Worm (Caenorhabditis elegans) whole organism, L4 larva: ENCODE results near the gene clec-266.

Source experiments
- F26F4.8 ChIP-seq: fragments of 200-800 bp; sonication (Bioruptor generic); conservative IDR thresholded peaks from 2 replicates; pipeline ENCODE4 v1.3.6; 2022; ENCODE audit warnings: missing genetic modification characterization, missing compliant biosample characterization
- F44E2.7 ChIP-seq: fragments of 200-800 bp; sonication (Bioruptor generic); IDR thresholded peaks from 2 replicates; pipeline ENCODE4 v2.1.2; 2022; ENCODE audit warnings: missing genetic modification characterization, missing compliant biosample characterization
- R02D3.7 ChIP-seq: fragments of 150-350 bp; sonication (generic microtip); optimal IDR thresholded peaks from 3 replicates; lab custom pipeline; 2014; ENCODE audit warnings: missing biosample characterization, missing genetic modification characterization
- T20F7.1 ChIP-seq: fragments of 200-800 bp; sonication (Bioruptor generic); optimal IDR thresholded peaks from 2 replicates; lab custom pipeline; 2018; ENCODE audit warnings: mild to moderate bottlenecking, missing genetic modification characterization, missing compliant biosample characterization
- Y48G9A.11 ChIP-seq: fragments of 200-800 bp; sonication (Bioruptor generic); IDR thresholded peaks from 2 replicates; pipeline ENCODE4 v1.3.6; 2022; ENCODE audit warnings: missing genetic modification reagents, missing genetic modification characterization, missing compliant biosample characterization
- ceh-62 ChIP-seq: sonication (generic microtip); optimal IDR thresholded peaks from 2 replicates; lab custom pipeline; 2017; ENCODE audit warnings: missing biosample characterization, missing genetic modification characterization
- daf-16 ChIP-seq, 3 experiments: sonication (generic microtip); optimal IDR thresholded peaks; 2 replicates each; lab custom pipeline; 2016 to 2017; ENCODE audit warnings: missing genetic modification characterization in 3 of 3, missing genetic modification reagents in 3 of 3, mild to moderate bottlenecking in 2 of 3, missing compliant biosample characterization in 2 of 3, missing biosample characterization in 1 of 3, moderate library complexity in 1 of 3
- daf-19 ChIP-seq: fragments of 200-800 bp; sonication (Bioruptor generic); conservative IDR thresholded peaks from 2 replicates; pipeline ENCODE4 v1.3.6; 2022; ENCODE audit warnings: missing genetic modification characterization, missing compliant biosample characterization
- dmd-6 ChIP-seq: fragments of 200-800 bp; sonication (Bioruptor generic); IDR thresholded peaks from 2 replicates; pipeline ENCODE4 v1.3.6; 2022; ENCODE audit warnings: missing genetic modification reagents, missing genetic modification characterization, missing compliant biosample characterization
- dmd-9 ChIP-seq: fragments of 200-800 bp; sonication (Bioruptor generic); IDR thresholded peaks from 2 replicates; pipeline ENCODE4 v1.3.6; 2022; ENCODE audit warnings: missing genetic modification reagents, missing genetic modification characterization, missing compliant biosample characterization
- dpl-1 ChIP-seq: fragments of 150-350 bp; optimal IDR thresholded peaks from 2 replicates; lab custom pipeline; 2014; ENCODE audit warnings: missing biosample characterization, missing genetic modification reagents, missing genetic modification characterization
- duxl-1 ChIP-seq: sonication (generic microtip); optimal IDR thresholded peaks from 2 replicates; lab custom pipeline; 2016; ENCODE audit warnings: mild to moderate bottlenecking, missing genetic modification characterization, moderate library complexity, missing compliant biosample characterization; ENCODE audit not compliant: poor library complexity
- dve-1 ChIP-seq: sonication (generic microtip); optimal IDR thresholded peaks from 2 replicates; lab custom pipeline; 2017; ENCODE audit warnings: antibody characterized with exemption, mild to moderate bottlenecking, missing genetic modification characterization, missing compliant biosample characterization; ENCODE audit not compliant: insufficient read depth
- egl-27 ChIP-seq: sonication (generic microtip); optimal IDR thresholded peaks from 3 replicates; lab custom pipeline; 2017; ENCODE audit warnings: missing biosample characterization, missing genetic modification reagents, missing genetic modification characterization
- fkh-10 ChIP-seq: fragments of 150-350 bp; optimal IDR thresholded peaks from 2 replicates; lab custom pipeline; 2014; ENCODE audit warnings: missing biosample characterization, missing genetic modification reagents, missing genetic modification characterization
- hif-1 ChIP-seq, 2 experiments: sonication (generic microtip); optimal IDR thresholded peaks; 2 replicates each; lab custom pipeline; 2016 to 2017; ENCODE audit warnings: missing compliant biosample characterization in 2 of 2, missing genetic modification characterization in 2 of 2, missing genetic modification reagents in 2 of 2, missing genotype in 2 of 2, mild to moderate bottlenecking in 1 of 2
- hlh-11 ChIP-seq: fragments of 200-800 bp; sonication (Bioruptor generic); optimal IDR thresholded peaks from 2 replicates; lab custom pipeline; 2018; ENCODE audit warnings: mild to moderate bottlenecking, missing genetic modification characterization, missing compliant biosample characterization
- hlh-30 ChIP-seq: sonication (generic microtip); optimal IDR thresholded peaks from 2 replicates; lab custom pipeline; 2017; ENCODE audit warnings: antibody characterized with exemption, mild to moderate bottlenecking, missing genetic modification characterization, missing compliant biosample characterization; ENCODE audit not compliant: insufficient read depth
- lim-7 ChIP-seq: fragments of 200-800 bp; sonication (Bioruptor generic); IDR thresholded peaks from 2 replicates; pipeline ENCODE4 v1.3.6; 2022; ENCODE audit warnings: missing genetic modification characterization, missing compliant biosample characterization
- lsy-2 ChIP-seq, 2 experiments: fragments of 150-350 bp in 1 of 2; sonication (generic microtip) in 1 of 2; optimal IDR thresholded peaks; 2 replicates each; lab custom pipeline; 2014 to 2017; ENCODE audit warnings: missing biosample characterization in 2 of 2, missing genetic modification characterization in 2 of 2
- mdl-1 ChIP-seq, 2 experiments: fragments of 150-350 bp in 1 of 2; sonication (generic microtip) in 1 of 2; optimal IDR thresholded peaks; 2 replicates each; lab custom pipeline; 2014 to 2017; ENCODE audit warnings: missing biosample characterization in 2 of 2, missing genetic modification characterization in 2 of 2
- mep-1 ChIP-seq: fragments of 150-350 bp; sonication (generic microtip); optimal IDR thresholded peaks from 3 replicates; lab custom pipeline; 2014; ENCODE audit warnings: missing biosample characterization, missing genetic modification characterization
- mes-2 ChIP-seq: sonication (generic microtip); optimal IDR thresholded peaks from 2 replicates; lab custom pipeline; 2016; ENCODE audit warnings: missing genotype, mild to moderate bottlenecking, missing genetic modification characterization, missing compliant biosample characterization; ENCODE audit not compliant: poor library complexity, severe bottlenecking
- mxl-3 ChIP-seq: fragments of 200-800 bp; sonication (Bioruptor generic); optimal IDR thresholded peaks from 2 replicates; lab custom pipeline; 2018; ENCODE audit warnings: mild to moderate bottlenecking, missing genetic modification characterization, missing compliant biosample characterization
- nhr-10 ChIP-seq: fragments of 150-350 bp; optimal IDR thresholded peaks from 2 replicates; lab custom pipeline; 2014; ENCODE audit warnings: missing biosample characterization, missing genetic modification characterization
- nhr-102 ChIP-seq: sonication (generic microtip); optimal IDR thresholded peaks from 2 replicates; lab custom pipeline; 2016; ENCODE audit warnings: mild to moderate bottlenecking, missing genetic modification characterization, moderate library complexity, missing compliant biosample characterization
- nhr-111 ChIP-seq: fragments of 200-800 bp; sonication (Bioruptor generic); optimal IDR thresholded peaks from 2 replicates; lab custom pipeline; 2018; ENCODE audit warnings: mild to moderate bottlenecking, missing genetic modification characterization, missing compliant biosample characterization
- nhr-237 ChIP-seq: sonication (generic microtip); optimal IDR thresholded peaks from 2 replicates; lab custom pipeline; 2017; ENCODE audit warnings: missing biosample characterization, missing genetic modification characterization
- nhr-28 ChIP-seq: fragments of 150-350 bp; optimal IDR thresholded peaks from 2 replicates; lab custom pipeline; 2014; ENCODE audit warnings: missing biosample characterization, missing genetic modification characterization
- nhr-48 ChIP-seq: sonication (generic microtip); optimal IDR thresholded peaks from 2 replicates; lab custom pipeline; 2016; ENCODE audit warnings: mild to moderate bottlenecking, missing genetic modification characterization, missing compliant biosample characterization
- nhr-76 ChIP-seq: fragments of 150-350 bp; optimal IDR thresholded peaks from 2 replicates; lab custom pipeline; 2014; ENCODE audit warnings: missing biosample characterization, missing genetic modification characterization
- php-3 ChIP-seq: fragments of 200-800 bp; sonication (Bioruptor generic); IDR thresholded peaks from 2 replicates; pipeline ENCODE4 v1.3.6; 2022; ENCODE audit warnings: missing genetic modification reagents, missing genetic modification characterization, missing compliant biosample characterization
- pqm-1 ChIP-seq: sonication (generic microtip); optimal IDR thresholded peaks from 2 replicates; lab custom pipeline; 2017; ENCODE audit warnings: missing biosample characterization, missing genetic modification characterization
- saeg-2 ChIP-seq: fragments of 200-800 bp; sonication (Bioruptor generic); IDR thresholded peaks from 2 replicates; pipeline ENCODE4 v1.3.6; 2022; ENCODE audit warnings: missing genetic modification reagents, missing genetic modification characterization, missing compliant biosample characterization
- skn-1 ChIP-seq: fragments of 150-350 bp; optimal IDR thresholded peaks from 2 replicates; lab custom pipeline; 2014; ENCODE audit warnings: missing biosample characterization, missing genetic modification characterization
- tag-97 ChIP-seq: fragments of 200-800 bp; sonication (Bioruptor generic); IDR thresholded peaks from 2 replicates; pipeline ENCODE4 v1.3.6; 2022; ENCODE audit warnings: missing genetic modification characterization, missing compliant biosample characterization
- unc-62 ChIP-seq, 3 experiments: fragments of 150-350 bp in 1 of 3; sonication (generic microtip); optimal IDR thresholded peaks in 2 of 3; peaks in 1 of 3; 1 replicate in 1 of 3; 2 replicates in 2 of 3; lab custom pipeline; 2014 to 2017; ENCODE audit warnings: missing biosample characterization in 3 of 3, missing genetic modification characterization in 3 of 3, missing genetic modification reagents in 3 of 3, missing genotype in 1 of 3
- zfp-3 ChIP-seq: fragments of 200-800 bp; sonication (Bioruptor generic); conservative IDR thresholded peaks from 2 replicates; pipeline ENCODE4 v1.3.6; 2022; ENCODE audit warnings: missing genetic modification reagents, missing genetic modification characterization, missing compliant biosample characterization

clec-266 gene

ce11 chrX:6667468-6667867 is 44.8 kb upstream of the clec-266 start (continued):
- TF ChIP-seq daf-16 (GFP tag; optimal IDR thresholded peaks at IDR 0.05; lab: Kevin White, UChicago) (no peak), daf-16 (tag; optimal IDR thresholded peaks at IDR 0.05; lab: Kevin White, UChicago) (peak; percentile 91)
- TF ChIP-seq, all 104 proteins: peak for 6

DNA sequence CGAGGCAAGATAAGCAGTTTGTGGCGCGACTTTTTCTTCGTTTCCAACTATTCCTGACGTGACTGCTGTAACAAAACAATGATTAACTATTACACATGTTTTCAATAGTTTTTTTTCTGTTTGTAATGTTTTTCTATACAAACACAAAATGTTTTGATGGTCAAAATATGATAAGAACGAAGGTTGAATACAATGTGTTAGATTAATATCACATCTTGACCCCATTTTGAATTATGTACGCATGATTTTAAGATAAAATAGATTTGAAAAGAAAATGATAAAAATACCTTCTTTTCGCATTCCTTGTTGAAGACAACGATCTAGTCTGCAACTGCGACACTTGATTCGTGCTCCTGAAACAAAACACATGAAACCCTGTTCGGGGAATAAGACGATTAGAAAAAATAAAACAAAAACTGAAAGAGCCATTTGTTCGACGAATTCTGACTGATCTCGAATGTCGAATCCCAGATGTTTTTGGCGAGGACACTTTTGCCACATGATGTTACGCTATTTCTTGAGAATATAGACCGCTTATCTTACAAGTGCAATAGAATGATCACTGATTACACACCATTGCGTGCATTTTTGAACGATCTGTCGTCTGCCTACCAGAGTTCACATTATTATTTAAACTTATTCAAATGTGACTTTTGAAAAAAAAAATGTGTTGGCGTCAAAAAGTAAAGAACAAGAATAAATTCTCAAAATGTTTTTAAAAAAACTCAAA is 42.6 kb upstream of the clec-266 start:
- TF ChIP-seq php-3 (GFP tag; lab: Robert Waterston, UW) (0 out of 2 replicates have a peak, but pooled peaks have one; percentile 28), dve-1 (tag; lab: Kevin White, UChicago) (peak; percentile 49), lim-7 (GFP tag; lab: Robert Waterston, UW) (no peak), dmd-6 (peak; percentile 68), F26F4.8 (no peak), daf-19 (GFP tag; lab: Robert Waterston, UW) (no peak), R02D3.7 (tag; lab: Kevin White, UChicago) (no peak), pqm-1 (tag; lab: Kevin White, UChicago) (peak; percentile 38), mes-2 (tag; lab: Kevin White, UChicago) (no peak), hlh-30 (peak; percentile 47), nhr-48 (peak; percentile 22), egl-27 (tag; lab: Kevin White, UChicago) (no peak), saeg-2 (GFP tag; lab: Robert Waterston, UW) (no peak), nhr-102 (no peak), mdl-1 (tag; optimal IDR thresholded peaks at IDR 0.05; lab: Kevin White, UChicago) (peak in 1 of 2 experiments; percentile 36), mxl-3 (no peak), nhr-76 (no peak), F44E2.7 (GFP tag; lab: Robert Waterston, UW) (no peak), T20F7.1 (GFP tag; lab: Kevin White, UChicago) (no peak), skn-1 (no peak), fkh-10 (no peak), daf-16 (GFP tag; optimal IDR thresholded peaks at IDR 0.05; lab: Kevin White, UChicago) (no peak), daf-16 (tag; optimal IDR thresholded peaks at IDR 0.05; lab: Kevin White, UChicago) (peak; percentile 49), Y48G9A.11 (GFP tag; lab: Robert Waterston, UW) (no peak), nhr-28 (peak; percentile 75), nhr-111 (no peak), dpl-1 (GFP tag; lab: Kevin White, UChicago) (no peak), lsy-2 (tag; optimal IDR thresholded peaks at IDR 0.05; lab: Kevin White, UChicago) (peak in 1 of 2 experiments; percentile 8), duxl-1 (tag; lab: Kevin White, UChicago) (no peak), zfp-3 (no peak), hlh-11 (tag; lab: Kevin White, UChicago) (peak; percentile 81), ceh-62 (tag; lab: Kevin White, UChicago) (no peak), hif-1 (tag; optimal IDR thresholded peaks at IDR 0.05; lab: Kevin White, UChicago) (peak in 1 of 2 experiments; percentile 68), tag-97 (no peak), dmd-9 (GFP tag; lab: Robert Waterston, UW) (no peak)

DNA sequence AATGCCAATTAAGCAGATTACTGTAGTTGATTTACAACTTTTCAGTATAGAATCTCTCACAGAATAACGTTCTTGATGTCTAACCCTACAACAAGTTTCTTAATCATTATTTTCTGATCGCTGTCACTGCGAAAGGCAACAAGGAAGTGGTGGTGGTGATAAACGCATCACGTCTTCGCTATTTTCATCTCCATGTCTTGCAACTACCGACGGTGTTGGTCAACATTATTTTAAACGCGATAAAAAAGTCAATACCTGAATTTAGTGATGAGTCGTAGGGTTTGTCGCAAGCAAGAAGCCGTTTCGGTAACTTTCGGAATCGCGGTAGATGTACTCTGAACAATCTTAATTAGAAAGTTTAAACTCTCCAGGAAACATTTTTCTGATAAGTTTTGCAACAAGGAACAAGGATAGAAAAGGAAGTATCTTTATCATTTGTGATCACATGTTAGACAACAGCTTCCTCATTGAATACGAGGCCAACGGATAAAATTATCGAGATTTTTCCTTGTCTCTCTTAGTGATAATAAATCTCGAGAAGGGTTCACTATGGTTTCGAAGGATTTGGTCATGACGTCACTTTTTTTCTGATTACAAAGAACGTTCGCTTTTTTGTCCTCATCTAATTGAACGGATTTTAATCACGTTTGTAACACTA is 41.2 kb upstream of the clec-266 start:
- TF ChIP-seq mep-1 (tag; lab: Kevin White, UChicago) (no peak), hlh-11 (tag; lab: Kevin White, UChicago) (peak; percentile 38), unc-62 (GFP tag; optimal IDR thresholded peaks at IDR 0.05 in 1 of 2; lab: Kevin White, UChicago) (peak in 1 of 2 experiments; percentile 75), unc-62 (tag; optimal IDR thresholded peaks at IDR 0.05; lab: Kevin White, UChicago) (no peak), daf-16 (GFP tag; optimal IDR thresholded peaks at IDR 0.05; lab: Kevin White, UChicago) (no peak), daf-16 (tag; optimal IDR thresholded peaks at IDR 0.05; lab: Kevin White, UChicago) (peak; percentile 2), nhr-237 (tag; lab: Kevin White, UChicago) (no peak), nhr-10 (peak; percentile 37), hlh-30 (peak; percentile 6), nhr-48 (peak; percentile 29), mdl-1 (tag; optimal IDR thresholded peaks at IDR 0.05; lab: Kevin White, UChicago) (peak in 1 of 2 experiments; percentile 8)
